Fruit fly (Drosophila melanogaster) whole organism, embryonic: ENCODE results near the gene CG5435.

Source experiments
- BtbVII ChIP-seq: fragments of 200-800 bp; sonication (Bioruptor generic); optimal IDR thresholded peaks from 3 replicates; lab custom pipeline; 2017; ENCODE audit warnings: missing biosample characterization, mild to moderate bottlenecking, missing genetic modification characterization
- CG10462 ChIP-seq: fragments of 200-800 bp; sonication (Bioruptor generic); optimal IDR thresholded peaks from 2 replicates; lab custom pipeline; 2016; ENCODE audit warnings: missing biosample characterization, missing genetic modification characterization
- CG10543 ChIP-seq: fragments of 200-800 bp; sonication (Bioruptor generic); optimal IDR thresholded peaks from 3 replicates; lab custom pipeline; 2017; ENCODE audit warnings: missing biosample characterization, mild to moderate bottlenecking, missing genetic modification characterization, moderate library complexity
- CG10979 ChIP-seq: fragments of 200-800 bp; sonication (Bioruptor generic); optimal IDR thresholded peaks from 2 replicates; lab custom pipeline; 2018; ENCODE audit warnings: missing biosample characterization, mild to moderate bottlenecking, missing genetic modification characterization, moderate library complexity
- CG12769 ChIP-seq: fragments of 200-800 bp; sonication (Bioruptor generic); optimal IDR thresholded peaks from 2 replicates; lab custom pipeline; 2019; ENCODE audit warnings: missing biosample characterization, mild to moderate bottlenecking, missing genetic modification characterization, moderate library complexity
- CG13894 ChIP-seq: fragments of 200-800 bp; sonication (Bioruptor generic); optimal IDR thresholded peaks from 3 replicates; lab custom pipeline; 2018; ENCODE audit warnings: missing biosample characterization, mild to moderate bottlenecking, missing genetic modification characterization, moderate library complexity
- CG15479 ChIP-seq: fragments of 200-800 bp; sonication (Bioruptor generic); optimal IDR thresholded peaks from 3 replicates; lab custom pipeline; 2019; ENCODE audit warnings: missing biosample characterization, mild to moderate bottlenecking, missing genetic modification characterization, moderate library complexity
- CG16863 ChIP-seq: fragments of 200-800 bp; sonication (Bioruptor generic); optimal IDR thresholded peaks from 3 replicates; lab custom pipeline; 2016; ENCODE audit warnings: missing biosample characterization, missing genetic modification characterization
- CG17359 ChIP-seq: fragments of 200-800 bp; sonication (Bioruptor generic); optimal IDR thresholded peaks from 3 replicates; lab custom pipeline; 2018; ENCODE audit warnings: missing biosample characterization, mild to moderate bottlenecking, missing genetic modification characterization, moderate library complexity
- CG31365 ChIP-seq: fragments of 200-800 bp; sonication (Bioruptor generic); optimal IDR thresholded peaks from 2 replicates; lab custom pipeline; 2018; ENCODE audit warnings: missing biosample characterization, mild to moderate bottlenecking, missing genetic modification characterization
- CG31441 ChIP-seq: fragments of 200-800 bp; sonication (Bioruptor generic); IDR thresholded peaks from 2 replicates; pipeline ENCODE4 v1.3.6; 2022; ENCODE audit warnings: missing biosample characterization, missing genetic modification characterization
- CG32532 ChIP-seq: fragments of 200-800 bp; sonication (Bioruptor generic); IDR thresholded peaks from 2 replicates; pipeline ENCODE4 v1.3.6; 2022; ENCODE audit warnings: missing biosample characterization, missing genetic modification characterization
- CG3281 ChIP-seq: fragments of 200-800 bp; sonication (Bioruptor generic); optimal IDR thresholded peaks from 3 replicates; lab custom pipeline; 2017; ENCODE audit warnings: missing biosample characterization, mild to moderate bottlenecking, missing genetic modification characterization
- CG34376 ChIP-seq: fragments of 200-800 bp; sonication (Bioruptor generic); optimal IDR thresholded peaks from 2 replicates; lab custom pipeline; 2018; ENCODE audit warnings: missing biosample characterization, mild to moderate bottlenecking, missing genetic modification characterization
- CG5245 ChIP-seq: fragments of 200-800 bp; sonication (Bioruptor generic); optimal IDR thresholded peaks from 3 replicates; lab custom pipeline; 2016; ENCODE audit warnings: missing biosample characterization, missing genetic modification characterization
- CG6683 ChIP-seq: fragments of 200-800 bp; sonication (Bioruptor generic); optimal IDR thresholded peaks from 2 replicates; lab custom pipeline; 2017; ENCODE audit warnings: missing biosample characterization, mild to moderate bottlenecking, missing genetic modification characterization, missing genetic modification reagents
- CG6765 ChIP-seq: fragments of 200-800 bp; sonication (Bioruptor generic); optimal IDR thresholded peaks from 3 replicates; lab custom pipeline; 2017; ENCODE audit warnings: missing biosample characterization, mild to moderate bottlenecking, missing genetic modification characterization
- CG8089 ChIP-seq: fragments of 200-800 bp; sonication (Bioruptor generic); optimal IDR thresholded peaks from 3 replicates; lab custom pipeline; 2016; ENCODE audit warnings: missing biosample characterization, missing genetic modification characterization
- CG8290 ChIP-seq, 3 experiments: fragments of 200-800 bp; sonication (Bioruptor generic); optimal IDR thresholded peaks; 2 replicates each; lab custom pipeline; 2016 to 2019; ENCODE audit warnings: missing biosample characterization in 3 of 3, missing genetic modification characterization in 3 of 3, mild to moderate bottlenecking in 2 of 3, moderate library complexity in 1 of 3
- CG8359 ChIP-seq: fragments of 200-800 bp; sonication (Bioruptor generic); optimal IDR thresholded peaks from 2 replicates; lab custom pipeline; 2017; ENCODE audit warnings: missing biosample characterization, mild to moderate bottlenecking, missing genetic modification characterization, borderline replicate concordance
- CHES-1-like ChIP-seq: fragments of 200-800 bp; sonication (Bioruptor generic); optimal IDR thresholded peaks from 2 replicates; lab custom pipeline; 2016; ENCODE audit warnings: missing biosample characterization, missing genetic modification characterization
- CkIIα-i1 ChIP-seq: fragments of 200-800 bp; sonication (Bioruptor generic); IDR thresholded peaks from 2 replicates; pipeline ENCODE4 v1.3.6; 2022; ENCODE audit warnings: missing biosample characterization, missing genetic modification characterization
- Eip74EF ChIP-seq, 2 experiments: fragments of 200-800 bp in 1 of 2; fragments of >200 bp in 1 of 2; sonication (Bioruptor generic) in 1 of 2; optimal IDR thresholded peaks; 2 replicates each; lab custom pipeline; 2017 to 2019; ENCODE audit warnings: missing biosample characterization in 2 of 2, missing genetic modification characterization in 2 of 2, mild to moderate bottlenecking in 1 of 2, moderate library complexity in 1 of 2
- Fer1 ChIP-seq: fragments of 200-800 bp; sonication (Bioruptor generic); optimal IDR thresholded peaks from 2 replicates; lab custom pipeline; 2017; ENCODE audit warnings: missing biosample characterization, mild to moderate bottlenecking, missing genetic modification characterization
- Gug ChIP-seq: fragments of 200-800 bp; sonication (Bioruptor generic); IDR thresholded peaks from 4 replicates; pipeline ENCODE4 v1.3.6; 2022; ENCODE audit warnings: missing biosample characterization, missing genetic modification characterization
- H15 ChIP-seq: fragments of 200-800 bp; sonication (Bioruptor generic); IDR thresholded peaks from 3 replicates; pipeline ENCODE4 v1.3.6; 2022; ENCODE audit warnings: missing biosample characterization, missing genetic modification characterization
- Hmr ChIP-seq: fragments of 200-800 bp; sonication (Bioruptor generic); optimal IDR thresholded peaks from 3 replicates; lab custom pipeline; 2017; ENCODE audit warnings: mild to moderate bottlenecking, missing biosample characterization, missing genetic modification reagents, missing genetic modification characterization
- Hmx ChIP-seq: fragments of 200-800 bp; sonication (Bioruptor generic); optimal IDR thresholded peaks from 2 replicates; lab custom pipeline; 2016; ENCODE audit warnings: missing biosample characterization, missing genetic modification characterization
- Neu2 ChIP-seq: fragments of 200-800 bp; sonication (Bioruptor generic); optimal IDR thresholded peaks from 3 replicates; lab custom pipeline; 2016; ENCODE audit warnings: missing biosample characterization, missing genetic modification characterization, borderline replicate concordance
- PHDP ChIP-seq: fragments of 200-800 bp; sonication (Bioruptor generic); optimal IDR thresholded peaks from 3 replicates; lab custom pipeline; 2018; ENCODE audit warnings: missing biosample characterization, mild to moderate bottlenecking, missing genetic modification characterization, moderate library complexity
- Pdp1 ChIP-seq, 2 experiments: fragments of 200-800 bp; sonication (Bioruptor generic); optimal IDR thresholded peaks; 3 replicates each; lab custom pipeline; 2016; ENCODE audit warnings: missing biosample characterization in 2 of 2, missing genetic modification characterization in 2 of 2, mild to moderate bottlenecking in 1 of 2, moderate library complexity in 1 of 2
- Poxn ChIP-seq: fragments of 200-800 bp; sonication (Bioruptor generic); IDR thresholded peaks from 2 replicates; pipeline ENCODE4 v1.3.6; 2022; ENCODE audit warnings: missing biosample characterization, missing genetic modification characterization
- Rfx ChIP-seq: fragments of 200-800 bp; sonication (Bioruptor generic); IDR thresholded peaks from 2 replicates; pipeline ENCODE4 v1.3.6; 2022; ENCODE audit warnings: missing biosample characterization, missing genetic modification characterization
- ap ChIP-seq: fragments of 200-800 bp; sonication (Bioruptor generic); IDR thresholded peaks from 2 replicates; pipeline ENCODE4 v1.3.6; 2022; ENCODE audit warnings: missing biosample characterization, missing genetic modification characterization
- corto ChIP-seq: fragments of 200-800 bp; sonication (Bioruptor generic); optimal IDR thresholded peaks from 2 replicates; lab custom pipeline; 2016; ENCODE audit warnings: missing biosample characterization, mild to moderate bottlenecking, missing genetic modification characterization, moderate library complexity
- danr ChIP-seq: fragments of 200-800 bp; sonication (Bioruptor generic); IDR thresholded peaks from 2 replicates; pipeline ENCODE4 v1.3.6; 2022; ENCODE audit warnings: missing biosample characterization, missing genetic modification characterization
- ftz-f1 ChIP-seq: fragments of 200-800 bp; sonication (Bioruptor generic); optimal IDR thresholded peaks from 2 replicates; lab custom pipeline; 2016; ENCODE audit warnings: missing biosample characterization, missing genetic modification characterization
- gfzf ChIP-seq: fragments of 200-800 bp; sonication (Bioruptor generic); optimal IDR thresholded peaks from 2 replicates; lab custom pipeline; 2016; ENCODE audit warnings: missing biosample characterization, mild to moderate bottlenecking, missing genetic modification characterization, moderate library complexity
- gt ChIP-seq: fragments of 200-800 bp; sonication (Bioruptor generic); IDR thresholded peaks from 2 replicates; pipeline ENCODE4 v1.3.6; 2022; ENCODE audit warnings: missing biosample characterization, missing genetic modification characterization
- hth ChIP-seq: fragments of >200 bp; optimal IDR thresholded peaks from 2 replicates; lab custom pipeline; 2017; ENCODE audit warnings: inconsistent platforms
- knrl ChIP-seq: fragments of 200-800 bp; sonication (Bioruptor generic); IDR thresholded peaks from 3 replicates; pipeline ENCODE4 v1.3.6; 2022; ENCODE audit warnings: missing biosample characterization, missing genetic modification characterization; ENCODE audit not compliant: partially characterized antibody
- mirr ChIP-seq: fragments of 200-800 bp; sonication (Bioruptor generic); optimal IDR thresholded peaks from 3 replicates; lab custom pipeline; 2018; ENCODE audit warnings: missing biosample characterization, mild to moderate bottlenecking, missing genetic modification characterization
- org-1 ChIP-seq: fragments of 200-800 bp; sonication (Bioruptor generic); optimal IDR thresholded peaks from 2 replicates; lab custom pipeline; 2017; ENCODE audit warnings: missing biosample characterization, missing genetic modification characterization
- pita ChIP-seq: fragments of 200-800 bp; sonication (Bioruptor generic); optimal IDR thresholded peaks from 2 replicates; lab custom pipeline; 2017; ENCODE audit warnings: missing biosample characterization, mild to moderate bottlenecking, missing genetic modification characterization
- pzg ChIP-seq: fragments of 200-800 bp; sonication (Bioruptor generic); optimal IDR thresholded peaks from 3 replicates; lab custom pipeline; 2018; ENCODE audit warnings: missing biosample characterization, mild to moderate bottlenecking, missing genetic modification characterization, moderate library complexity
- sr ChIP-seq: fragments of 200-800 bp; sonication (Bioruptor generic); IDR thresholded peaks from 3 replicates; pipeline ENCODE4 v1.3.6; 2022; ENCODE audit warnings: missing biosample characterization, missing genetic modification characterization
- sug ChIP-seq: fragments of 200-800 bp; optimal IDR thresholded peaks from 2 replicates; lab custom pipeline; 2019; ENCODE audit warnings: missing biosample characterization, mild to moderate bottlenecking, missing genetic modification characterization, moderate library complexity
- tx ChIP-seq: fragments of 200-800 bp; sonication (Bioruptor generic); optimal IDR thresholded peaks from 2 replicates; lab custom pipeline; 2016; ENCODE audit warnings: missing biosample characterization, missing genetic modification characterization
- vnd ChIP-seq: fragments of 200-800 bp; sonication (Bioruptor generic); IDR thresholded peaks from 3 replicates; pipeline ENCODE4 v1.3.6; 2022; ENCODE audit warnings: missing biosample characterization, missing genetic modification characterization; ENCODE audit not compliant: partially characterized antibody
- wor ChIP-seq: fragments of 200-800 bp; sonication (Bioruptor generic); IDR thresholded peaks from 2 replicates; pipeline ENCODE4 v1.3.6; 2022; ENCODE audit warnings: missing biosample characterization, missing genetic modification characterization

CG5435 gene

dm6 chr2L:12473583-12473982 is 42.9 kb upstream of the CG5435 start:
- no peak for TF ChIP-seq CHES-1-like
- TF ChIP-seq pita (GFP tag; lab: Kevin White, UChicago): no peak
- TF ChIP-seq CkIIα-i1: no peak
- TF ChIP-seq corto (GFP tag; lab: Kevin White, UChicago): no peak
- TF ChIP-seq CG10462 (GFP tag; lab: Kevin White, UChicago): no peak
- no peak for TF ChIP-seq PHDP
- TF ChIP-seq knrl (GFP tag; lab: Robert Waterston, UW): no peak
- peak; percentile 18 for TF ChIP-seq CG6765
- TF ChIP-seq CG15479: no peak
- TF ChIP-seq sug (tag; lab: Kevin White, UChicago): peak; percentile 33
- peak; percentile 12 for TF ChIP-seq CG34376 (GFP tag; lab: Kevin White, UChicago)
- TF ChIP-seq Gug: no peak
- peak; percentile 6 for TF ChIP-seq CG10543 (GFP tag; lab: Kevin White, UChicago)
- no peak for TF ChIP-seq Rfx (GFP tag; lab: Robert Waterston, UW)
- no peak for TF ChIP-seq Eip74EF (GFP tag; optimal IDR thresholded peaks at IDR 0.05; lab: Kevin White, UChicago)
- peak; percentile 6 for TF ChIP-seq Fer1 (GFP tag; lab: Kevin White, UChicago)
- TF ChIP-seq CG31365: no peak
- TF ChIP-seq BtbVII: peak; percentile 43
- peak; percentile 60 for TF ChIP-seq mirr (GFP tag; lab: Kevin White, UChicago)
- no peak for TF ChIP-seq CG8359 (GFP tag; lab: Kevin White, UChicago)
- no peak for TF ChIP-seq CG31441 (GFP tag; lab: Robert Waterston, UW)
- no peak for TF ChIP-seq wor (GFP tag; lab: Robert Waterston, UW)
- no peak for TF ChIP-seq CG10979
- TF ChIP-seq Hmr (GFP tag; lab: Kevin White, UChicago): peak; percentile 17
- peak; percentile 26 for TF ChIP-seq CG13894
- no peak for TF ChIP-seq pzg (GFP tag; lab: Kevin White, UChicago)
- no peak for TF ChIP-seq hth
- TF ChIP-seq gfzf (GFP tag; lab: Kevin White, UChicago): no peak
- no peak for TF ChIP-seq Poxn (GFP tag; lab: Robert Waterston, UW)
- TF ChIP-seq sr (GFP tag; lab: Robert Waterston, UW): no peak
- no peak for TF ChIP-seq H15
- no peak for TF ChIP-seq Neu2
- no peak for TF ChIP-seq org-1 (GFP tag; lab: Kevin White, UChicago)
- TF ChIP-seq CG32532 (GFP tag; lab: Robert Waterston, UW): 0 out of 2 replicates have a peak, but pooled peaks have one; percentile 11
- no peak for TF ChIP-seq ftz-f1 (GFP tag; lab: Kevin White, UChicago)
- TF ChIP-seq Hmx (GFP tag; lab: Kevin White, UChicago): no peak
- TF ChIP-seq CG5245 (GFP tag; lab: Kevin White, UChicago): no peak
- no peak for TF ChIP-seq ap (GFP tag; lab: Robert Waterston, UW)
- no peak for TF ChIP-seq danr (GFP tag; lab: Robert Waterston, UW)
- no peak for TF ChIP-seq gt (GFP tag; lab: Robert Waterston, UW)
- TF ChIP-seq vnd (GFP tag; lab: Robert Waterston, UW): no peak
- TF ChIP-seq CG6683 (GFP tag; lab: Kevin White, UChicago): no peak
- TF ChIP-seq CG16863 (GFP tag; lab: Kevin White, UChicago): no peak
- no peak for TF ChIP-seq CG8089 (GFP tag; lab: Kevin White, UChicago)
- TF ChIP-seq CG3281 (GFP tag; lab: Kevin White, UChicago): peak; percentile 19
- TF ChIP-seq CG17359 (tag; lab: Kevin White, UChicago): no peak
- no peak for TF ChIP-seq CG8290 (GFP tag; optimal IDR thresholded peaks at IDR 0.05; lab: Kevin White, UChicago)
- no peak for TF ChIP-seq CG8290 (tag; optimal IDR thresholded peaks at IDR 0.05; lab: Kevin White, UChicago)
- no peak for TF ChIP-seq tx (GFP tag; lab: Kevin White, UChicago)
- peak; percentile 36 for TF ChIP-seq CG12769 (tag; lab: Kevin White, UChicago)
- TF ChIP-seq Pdp1 (GFP tag; optimal IDR thresholded peaks at IDR 0.05; lab: Kevin White, UChicago): peak in 1 of 2 experiments; percentile 88
